Worm (Caenorhabditis elegans) whole organism, L2 larva: ENCODE data around the gene ZK1307.9.

Experiments
- C34F6.9 ChIP-seq: fragments of 150-350 bp; optimal IDR thresholded peaks from 2 replicates; lab custom pipeline; 2014; ENCODE audit warnings: missing biosample characterization, missing genetic modification characterization
- R02D3.7 ChIP-seq: fragments of 150-350 bp; optimal IDR thresholded peaks from 2 replicates; lab custom pipeline; 2014; ENCODE audit warnings: missing biosample characterization, missing genetic modification characterization
- ZK546.5 ChIP-seq: sonication (generic microtip); optimal IDR thresholded peaks from 2 replicates; lab custom pipeline; 2017; ENCODE audit warnings: missing biosample characterization, missing genetic modification characterization
- aly-2 ChIP-seq: fragments of 150-350 bp; optimal IDR thresholded peaks from 2 replicates; lab custom pipeline; 2014; ENCODE audit warnings: missing biosample characterization, missing genetic modification characterization
- ceh-82 ChIP-seq: fragments of 150-350 bp; optimal IDR thresholded peaks from 2 replicates; lab custom pipeline; 2014; ENCODE audit warnings: missing biosample characterization, missing genetic modification characterization
- crh-2 ChIP-seq: sonication (generic microtip); optimal IDR thresholded peaks from 2 replicates; lab custom pipeline; 2017; ENCODE audit warnings: missing biosample characterization, missing genetic modification characterization
- elt-3 ChIP-seq: sonication (generic microtip); optimal IDR thresholded peaks from 2 replicates; lab custom pipeline; 2017; ENCODE audit warnings: missing biosample characterization, missing genetic modification characterization
- fos-1 ChIP-seq: fragments of 150-350 bp; optimal IDR thresholded peaks from 2 replicates; lab custom pipeline; 2014; ENCODE audit warnings: missing biosample characterization, missing genetic modification characterization
- gmeb-1 ChIP-seq: fragments of 150-350 bp; optimal IDR thresholded peaks from 2 replicates; lab custom pipeline; 2014; ENCODE audit warnings: missing biosample characterization, missing genetic modification characterization
- lin-13 ChIP-seq: fragments of 150-350 bp; optimal IDR thresholded peaks from 2 replicates; lab custom pipeline; 2014; ENCODE audit warnings: missing biosample characterization, missing genetic modification reagents, missing genetic modification characterization
- lin-39 ChIP-seq: fragments of 150-350 bp; optimal IDR thresholded peaks from 2 replicates; lab custom pipeline; 2014; ENCODE audit warnings: missing biosample characterization, missing genetic modification reagents, missing genetic modification characterization
- lsy-2 ChIP-seq, 2 experiments: fragments of 150-350 bp in 1 of 2; sonication (generic microtip) in 1 of 2; optimal IDR thresholded peaks; 2 replicates each; lab custom pipeline; 2014 to 2017; ENCODE audit warnings: missing biosample characterization in 2 of 2, missing genetic modification characterization in 2 of 2
- mab-5 ChIP-seq: fragments of 150-350 bp; optimal IDR thresholded peaks from 2 replicates; lab custom pipeline; 2014; ENCODE audit warnings: missing biosample characterization, missing genetic modification characterization
- mbf-1 ChIP-seq: sonication (generic microtip); optimal IDR thresholded peaks from 2 replicates; lab custom pipeline; 2017; ENCODE audit warnings: missing biosample characterization, missing genetic modification characterization
- nhr-11 ChIP-seq: fragments of 150-350 bp; optimal IDR thresholded peaks from 2 replicates; lab custom pipeline; 2014; ENCODE audit warnings: missing biosample characterization, missing genetic modification characterization
- nhr-12 ChIP-seq: fragments of 150-350 bp; optimal IDR thresholded peaks from 2 replicates; lab custom pipeline; 2014; ENCODE audit warnings: missing biosample characterization, missing genetic modification characterization
- nhr-129 ChIP-seq: fragments of 150-350 bp; optimal IDR thresholded peaks from 2 replicates; lab custom pipeline; 2014; ENCODE audit warnings: missing biosample characterization, missing genetic modification characterization
- nhr-21 ChIP-seq: fragments of 150-350 bp; optimal IDR thresholded peaks from 2 replicates; lab custom pipeline; 2014; ENCODE audit warnings: missing biosample characterization, missing genetic modification characterization
- nhr-23 ChIP-seq: fragments of 150-350 bp; optimal IDR thresholded peaks from 2 replicates; lab custom pipeline; 2014; ENCODE audit warnings: missing biosample characterization, missing genetic modification reagents, missing genetic modification characterization
- nhr-77 ChIP-seq: fragments of 150-350 bp; optimal IDR thresholded peaks from 2 replicates; lab custom pipeline; 2014; ENCODE audit warnings: missing biosample characterization, missing genetic modification characterization
- peb-1 ChIP-seq: fragments of 150-350 bp; optimal IDR thresholded peaks from 2 replicates; lab custom pipeline; 2014; ENCODE audit warnings: missing biosample characterization, missing genetic modification characterization
- sma-3 ChIP-seq: sonication (generic microtip); optimal IDR thresholded peaks from 2 replicates; lab custom pipeline; 2016; ENCODE audit warnings: missing genetic modification reagents, missing genetic modification characterization, missing compliant biosample characterization
- sma-9 ChIP-seq, 2 experiments: fragments of 150-350 bp in 1 of 2; sonication (generic microtip) in 1 of 2; optimal IDR thresholded peaks; 2 replicates each; lab custom pipeline; 2014 to 2016; ENCODE audit warnings: missing genetic modification characterization in 2 of 2, mild to moderate bottlenecking in 1 of 2, missing biosample characterization in 1 of 2, missing compliant biosample characterization in 1 of 2, missing genetic modification reagents in 1 of 2, moderate library complexity in 1 of 2
- snpc-4 ChIP-seq: fragments of 150-350 bp; optimal IDR thresholded peaks from 2 replicates; lab custom pipeline; 2014; ENCODE audit warnings: missing biosample characterization, missing genetic modification characterization
- unc-55 ChIP-seq: fragments of 150-350 bp; sonication (generic microtip); optimal IDR thresholded peaks from 3 replicates; lab custom pipeline; 2014; ENCODE audit warnings: missing biosample characterization, missing genetic modification reagents, missing genetic modification characterization
- unc-62 ChIP-seq: fragments of 150-350 bp; optimal IDR thresholded peaks from 2 replicates; lab custom pipeline; 2014; ENCODE audit warnings: missing biosample characterization, missing genetic modification reagents, missing genetic modification characterization
- zag-1 ChIP-seq: fragments of 150-350 bp; optimal IDR thresholded peaks from 2 replicates; lab custom pipeline; 2014; ENCODE audit warnings: missing biosample characterization, missing genetic modification characterization
- ztf-4 ChIP-seq: fragments of 150-350 bp; optimal IDR thresholded peaks from 2 replicates; lab custom pipeline; 2014; ENCODE audit warnings: missing biosample characterization, missing genetic modification characterization

ZK1307.9 gene

ce11 chrII:9658915-9659314 lies 9.6 kb downstream of the ZK1307.9 start, which contains the start of gene ZK1320.2:
Gene ZK1320.2, minus strand, starts transcription at chrII:9659002.
- TF ChIP-seq crh-2 (tag; lab: Kevin White, UChicago) (peak; percentile 52), nhr-21 (no peak), fos-1 (tag; lab: Kevin White, UChicago) (peak; percentile 79)

- TF ChIP-seq mbf-1 (tag; lab: Kevin White, UChicago) (no peak), fos-1 (tag; lab: Kevin White, UChicago) (peak; percentile 87)
These were observed 11.1 kb downstream of the ZK1307.9 start, which contains the start of gene ZK1320.3 for ce11 chrII:9660379-9660778. Gene ZK1320.3, minus strand, starts transcription at chrII:9660419.

DNA sequence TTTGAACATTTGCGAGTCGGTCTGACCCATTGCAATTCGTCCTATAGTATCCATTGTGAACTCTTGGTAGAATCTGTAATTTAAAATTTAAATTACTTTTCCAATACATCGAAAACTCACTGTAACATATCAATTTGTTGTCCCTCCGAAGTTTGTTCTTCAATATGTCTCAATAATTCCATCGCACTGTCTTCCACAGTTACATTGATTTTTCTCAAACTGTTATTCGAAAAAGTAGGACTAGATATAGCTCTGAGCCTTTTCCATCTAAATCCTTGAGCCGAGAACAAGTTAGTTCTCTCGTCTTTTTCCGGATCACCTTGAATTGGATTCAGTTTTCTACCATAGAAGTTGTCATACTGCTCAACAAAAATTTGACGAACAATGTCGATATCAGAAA lies 12.9 kb downstream of the ZK1307.9 start:
- TF ChIP-seq lsy-2 (tag; optimal IDR thresholded peaks at IDR 0.05; lab: Kevin White, UChicago) (no peak), nhr-12 (tag; lab: Kevin White, UChicago) (no peak), fos-1 (tag; lab: Kevin White, UChicago) (no peak), sma-3 (no peak), elt-3 (no peak)
- TF ChIP-seq, all 48 proteins: peak for 0

DNA sequence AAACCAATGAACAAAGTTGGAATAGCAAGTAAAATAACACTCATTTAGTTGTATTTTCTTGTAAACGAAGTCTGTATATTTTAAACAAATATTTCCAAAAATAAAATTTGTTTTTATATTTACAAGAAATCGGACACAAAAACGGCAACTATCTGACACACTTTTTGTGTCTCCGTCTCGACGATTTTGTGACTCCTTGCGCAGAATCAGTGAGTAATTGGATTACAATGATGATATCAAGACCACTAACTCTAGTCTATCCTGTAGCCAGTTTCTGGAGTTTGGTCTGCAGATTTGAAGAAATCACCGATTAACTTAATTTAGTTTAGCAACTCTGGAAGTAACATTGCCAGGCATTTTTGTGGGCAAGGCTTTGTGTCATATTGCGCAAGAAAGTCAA lies 13.5 kb downstream of the ZK1307.9 start, which contains the start of gene cyp-13A10:
Gene cyp-13A10, minus strand, starts transcription at position 88 of the 400 bp plus-strand sequence.
- TF ChIP-seq fos-1 (tag; lab: Kevin White, UChicago) (peak; percentile 22), sma-3 (no peak)

- no peak for TF ChIP-seq unc-62
- TF ChIP-seq nhr-77 (tag; lab: Kevin White, UChicago), result no peak
- TF ChIP-seq zag-1, result no peak
- TF ChIP-seq nhr-11 (tag; lab: Kevin White, UChicago), result no peak
- TF ChIP-seq peb-1, result no peak
- TF ChIP-seq elt-3, result no peak
- TF ChIP-seq lin-13 (GFP tag; lab: Kevin White, UChicago), result no peak
- no peak for TF ChIP-seq ztf-4
- no peak for TF ChIP-seq ceh-82 (tag; lab: Kevin White, UChicago)
- no peak for TF ChIP-seq nhr-23
- TF ChIP-seq unc-55 (GFP tag; lab: Kevin White, UChicago), result no peak
- TF ChIP-seq sma-9 (GFP tag; optimal IDR thresholded peaks at IDR 0.05; lab: Kevin White, UChicago), result no peak
- no peak for TF ChIP-seq sma-9 (tag; optimal IDR thresholded peaks at IDR 0.05; lab: Kevin White, UChicago)
- no peak for TF ChIP-seq snpc-4 (tag; lab: Kevin White, UChicago)
- no peak for TF ChIP-seq mbf-1 (tag; lab: Kevin White, UChicago)
These were observed 16.3 kb downstream of the ZK1307.9 start, which contains the start of gene ZK1320.5 for ce11 chrII:9665577-9665976. Gene ZK1320.5, minus strand, starts transcription at chrII:9665677.

DNA sequence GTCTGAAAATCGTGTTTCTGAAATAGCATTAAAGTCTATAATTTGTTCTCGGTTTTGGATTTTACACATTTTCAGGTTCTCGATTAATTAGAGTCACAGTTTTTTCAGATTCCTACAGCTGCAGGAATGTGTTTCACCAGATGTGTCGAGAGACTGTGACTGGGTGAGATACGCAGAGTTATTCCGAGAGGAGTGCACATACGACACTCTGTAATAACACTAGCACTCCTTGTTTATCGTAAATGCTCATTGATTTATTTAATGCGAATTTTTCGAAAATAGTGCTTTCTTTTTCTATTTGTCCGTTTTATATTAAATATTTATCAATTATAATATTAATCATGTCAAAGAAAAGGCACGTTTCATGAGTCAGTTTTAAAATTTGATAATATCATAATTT lies 18.1 kb downstream of the ZK1307.9 start, which contains the start of gene ZK1320.11:
Gene ZK1320.11, plus strand, starts transcription at position 243 of the 400 bp plus-strand sequence.
- TF ChIP-seq nhr-77 (tag; lab: Kevin White, UChicago) (no peak), nhr-129 (tag; lab: Kevin White, UChicago) (peak; percentile 16), lsy-2 (tag; optimal IDR thresholded peaks at IDR 0.05; lab: Kevin White, UChicago) (peak in 1 of 2 experiments; percentile 60), C34F6.9 (tag; lab: Kevin White, UChicago) (peak; percentile 34), unc-55 (GFP tag; lab: Kevin White, UChicago) (peak; percentile 73)

- TF ChIP-seq sma-3, result peak; percentile 32
- TF ChIP-seq nhr-21, result peak; percentile 26
- peak; percentile 7 for TF ChIP-seq mab-5 (tag; lab: Kevin White, UChicago)
- no peak for TF ChIP-seq aly-2 (tag; lab: Kevin White, UChicago)
- TF ChIP-seq lin-13 (GFP tag; lab: Kevin White, UChicago), result peak; percentile 38
- peak; percentile 83 for TF ChIP-seq unc-55 (GFP tag; lab: Kevin White, UChicago)
- TF ChIP-seq C34F6.9 (tag; lab: Kevin White, UChicago), result peak; percentile 78
- TF ChIP-seq lin-39 (tag; lab: Kevin White, UChicago), result no peak
- TF ChIP-seq ZK546.5 (tag; lab: Kevin White, UChicago), result no peak
- no peak for TF ChIP-seq ceh-82 (tag; lab: Kevin White, UChicago)
- TF ChIP-seq crh-2 (tag; lab: Kevin White, UChicago), result peak; percentile 67
- peak; percentile 22 for TF ChIP-seq nhr-129 (tag; lab: Kevin White, UChicago)
- TF ChIP-seq sma-9 (GFP tag; optimal IDR thresholded peaks at IDR 0.05; lab: Kevin White, UChicago), result peak; percentile 49
- TF ChIP-seq sma-9 (tag; optimal IDR thresholded peaks at IDR 0.05; lab: Kevin White, UChicago), result no peak
- peak; percentile 63 for TF ChIP-seq gmeb-1 (tag; lab: Kevin White, UChicago)
- TF ChIP-seq lsy-2 (tag; optimal IDR thresholded peaks at IDR 0.05; lab: Kevin White, UChicago), result peak; percentile 5 to 85
- TF ChIP-seq R02D3.7 (tag; lab: Kevin White, UChicago), result peak; percentile 86
These were observed 19.7 kb downstream of the ZK1307.9 start, which contains the start of gene taf-8 for ce11 chrII:9668959-9669358. Gene taf-8, plus strand, starts transcription at chrII:9669318.
